Worm (Caenorhabditis elegans) whole organism, late embryonic: ENCODE measurements around the gene F49C12.9.

Experiments
- C08G9.2 ChIP-seq: sonication (generic microtip); optimal IDR thresholded peaks from 2 replicates; lab custom pipeline; 2016; ENCODE audit warnings: mild to moderate bottlenecking, missing genetic modification characterization, moderate library complexity, missing compliant biosample characterization
- C38D4.7 ChIP-seq: fragments of 200-800 bp; sonication (Bioruptor generic); optimal IDR thresholded peaks from 2 replicates; lab custom pipeline; 2018; ENCODE audit warnings: mild to moderate bottlenecking, missing genetic modification characterization, moderate library complexity, missing compliant biosample characterization
- F13H6.1 ChIP-seq: sonication (generic microtip); optimal IDR thresholded peaks from 2 replicates; lab custom pipeline; 2016; ENCODE audit warnings: missing genetic modification characterization, missing compliant biosample characterization
- K02D7.2 ChIP-seq: sonication (generic microtip); optimal IDR thresholded peaks from 2 replicates; lab custom pipeline; 2017; ENCODE audit warnings: mild to moderate bottlenecking, missing genetic modification characterization, missing compliant biosample characterization
- K09A11.1 ChIP-seq: sonication (generic microtip); optimal IDR thresholded peaks from 2 replicates; lab custom pipeline; 2017; ENCODE audit warnings: antibody characterized with exemption, mild to moderate bottlenecking, missing genetic modification characterization, missing compliant biosample characterization; ENCODE audit not compliant: insufficient read depth
- T23F11.4 ChIP-seq: fragments of 200-800 bp; sonication (Bioruptor generic); optimal IDR thresholded peaks from 2 replicates; lab custom pipeline; 2018; ENCODE audit warnings: mild to moderate bottlenecking, missing genetic modification characterization, missing compliant biosample characterization
- Y22D7AL.16 ChIP-seq: sonication (generic microtip); optimal IDR thresholded peaks from 2 replicates; lab custom pipeline; 2016; ENCODE audit warnings: missing genetic modification characterization, missing compliant biosample characterization
- ceh-14 ChIP-seq: sonication (generic microtip); optimal IDR thresholded peaks from 2 replicates; lab custom pipeline; 2016; ENCODE audit warnings: missing genotype, missing genetic modification characterization, missing compliant biosample characterization
- ceh-18 ChIP-seq: sonication (generic microtip); optimal IDR thresholded peaks from 2 replicates; lab custom pipeline; 2016; ENCODE audit warnings: missing genetic modification characterization, missing compliant biosample characterization
- ceh-19 ChIP-seq: fragments of 200-800 bp; sonication (Bioruptor generic); optimal IDR thresholded peaks from 2 replicates; lab custom pipeline; 2018; ENCODE audit warnings: mild to moderate bottlenecking, missing genetic modification characterization, missing compliant biosample characterization
- ceh-2 ChIP-seq: sonication (generic microtip); optimal IDR thresholded peaks from 2 replicates; lab custom pipeline; 2016; ENCODE audit warnings: missing genotype, missing genetic modification characterization, missing compliant biosample characterization
- ceh-22 ChIP-seq: sonication (generic microtip); optimal IDR thresholded peaks from 2 replicates; lab custom pipeline; 2017; ENCODE audit warnings: missing biosample characterization, missing genetic modification characterization
- ceh-24 ChIP-seq: sonication (generic microtip); optimal IDR thresholded peaks from 2 replicates; lab custom pipeline; 2016; ENCODE audit warnings: mild to moderate bottlenecking, missing genetic modification characterization, missing compliant biosample characterization
- ceh-30 ChIP-seq: fragments of 150-350 bp; optimal IDR thresholded peaks from 2 replicates; lab custom pipeline; 2014; ENCODE audit warnings: missing biosample characterization, missing genetic modification characterization
- ceh-31 ChIP-seq: sonication (generic microtip); optimal IDR thresholded peaks from 2 replicates; lab custom pipeline; 2016; ENCODE audit warnings: missing genetic modification characterization, missing compliant biosample characterization
- ceh-34 ChIP-seq: sonication (generic microtip); optimal IDR thresholded peaks from 2 replicates; lab custom pipeline; 2016; ENCODE audit warnings: mild to moderate bottlenecking, missing genetic modification characterization, missing compliant biosample characterization
- ceh-6 ChIP-seq: fragments of 200-800 bp; sonication (Bioruptor generic); optimal IDR thresholded peaks from 2 replicates; lab custom pipeline; 2018; ENCODE audit warnings: mild to moderate bottlenecking, missing genetic modification characterization, missing compliant biosample characterization
- ceh-9 ChIP-seq: sonication (generic microtip); optimal IDR thresholded peaks from 2 replicates; lab custom pipeline; 2016; ENCODE audit warnings: mild to moderate bottlenecking, missing genetic modification characterization, inconsistent platforms, missing compliant biosample characterization
- dmd-4 ChIP-seq: sonication (generic microtip); optimal IDR thresholded peaks from 2 replicates; lab custom pipeline; 2016; ENCODE audit warnings: borderline replicate concordance, missing genetic modification characterization, missing compliant biosample characterization
- elt-2 ChIP-seq: sonication (generic microtip); optimal IDR thresholded peaks from 2 replicates; lab custom pipeline; 2016; ENCODE audit warnings: missing genetic modification reagents, missing genetic modification characterization, missing compliant biosample characterization
- eyg-1 ChIP-seq: sonication (generic microtip); optimal IDR thresholded peaks from 2 replicates; lab custom pipeline; 2016; ENCODE audit warnings: missing genotype, missing genetic modification characterization, missing compliant biosample characterization
- fax-1 ChIP-seq: sonication (generic microtip); optimal IDR thresholded peaks from 2 replicates; lab custom pipeline; 2016; ENCODE audit warnings: missing genotype, missing genetic modification characterization, missing compliant biosample characterization
- fkh-10 ChIP-seq: fragments of 150-350 bp; optimal IDR thresholded peaks from 2 replicates; lab custom pipeline; 2014; ENCODE audit warnings: missing biosample characterization, missing genetic modification reagents, missing genetic modification characterization
- hlh-13 ChIP-seq: fragments of 200-800 bp; sonication (Bioruptor generic); optimal IDR thresholded peaks from 2 replicates; lab custom pipeline; 2018; ENCODE audit warnings: mild to moderate bottlenecking, missing genetic modification characterization, missing compliant biosample characterization
- hlh-30 ChIP-seq: sonication (generic microtip); optimal IDR thresholded peaks from 2 replicates; lab custom pipeline; 2017; ENCODE audit warnings: antibody characterized with exemption, missing genetic modification characterization, missing compliant biosample characterization; ENCODE audit not compliant: insufficient read depth
- hlh-6 ChIP-seq: sonication (generic microtip); optimal IDR thresholded peaks from 2 replicates; lab custom pipeline; 2016; ENCODE audit warnings: missing genotype, missing genetic modification characterization, missing compliant biosample characterization
- hlh-8 ChIP-seq: sonication (generic microtip); optimal IDR thresholded peaks from 2 replicates; lab custom pipeline; 2016; ENCODE audit warnings: missing genotype, missing genetic modification characterization, missing compliant biosample characterization
- lim-6 ChIP-seq: sonication (generic microtip); optimal IDR thresholded peaks from 2 replicates; lab custom pipeline; 2016; ENCODE audit warnings: missing genetic modification characterization, missing compliant biosample characterization
- lin-11 ChIP-seq: fragments of 200-800 bp; sonication (Bioruptor generic); optimal IDR thresholded peaks from 2 replicates; lab custom pipeline; 2018; ENCODE audit warnings: mild to moderate bottlenecking, missing genetic modification characterization, missing compliant biosample characterization
- madf-2 ChIP-seq: sonication (generic microtip); optimal IDR thresholded peaks from 2 replicates; lab custom pipeline; 2017; ENCODE audit warnings: missing genetic modification characterization, missing compliant biosample characterization
- mec-3 ChIP-seq: sonication (generic microtip); optimal IDR thresholded peaks from 2 replicates; lab custom pipeline; 2016; ENCODE audit warnings: borderline replicate concordance, missing genetic modification characterization, missing compliant biosample characterization
- nfya-1 ChIP-seq: sonication (generic microtip); optimal IDR thresholded peaks from 2 replicates; lab custom pipeline; 2017; ENCODE audit warnings: missing genetic modification characterization, mild to moderate bottlenecking, missing compliant biosample characterization, antibody characterized with exemption, moderate library complexity
- npax-4 ChIP-seq: sonication (generic microtip); optimal IDR thresholded peaks from 2 replicates; lab custom pipeline; 2016; ENCODE audit warnings: missing genetic modification characterization, missing compliant biosample characterization
- odd-2 ChIP-seq: sonication (generic microtip); optimal IDR thresholded peaks from 2 replicates; lab custom pipeline; 2017; ENCODE audit warnings: antibody characterized with exemption, mild to moderate bottlenecking, missing genetic modification characterization, missing compliant biosample characterization
- pag-3 ChIP-seq: sonication (generic microtip); optimal IDR thresholded peaks from 2 replicates; lab custom pipeline; 2016; ENCODE audit warnings: missing compliant biosample characterization, missing genetic modification characterization, borderline replicate concordance
- pat-9 ChIP-seq: fragments of 200-800 bp; sonication (Bioruptor generic); optimal IDR thresholded peaks from 2 replicates; lab custom pipeline; 2018; ENCODE audit warnings: mild to moderate bottlenecking, missing genetic modification characterization, moderate library complexity, missing compliant biosample characterization
- pha-2 ChIP-seq: sonication (generic microtip); optimal IDR thresholded peaks from 2 replicates; lab custom pipeline; 2017; ENCODE audit warnings: mild to moderate bottlenecking, missing genetic modification characterization, missing compliant biosample characterization
- ref-2 ChIP-seq: sonication (generic microtip); optimal IDR thresholded peaks from 2 replicates; lab custom pipeline; 2016; ENCODE audit warnings: missing genetic modification characterization, missing compliant biosample characterization
- rnt-1 ChIP-seq: sonication (generic microtip); optimal IDR thresholded peaks from 2 replicates; lab custom pipeline; 2016; ENCODE audit warnings: missing genetic modification characterization, missing compliant biosample characterization
- sdc-2 ChIP-seq: sonication (generic microtip); optimal IDR thresholded peaks from 2 replicates; lab custom pipeline; 2016; ENCODE audit warnings: missing genotype, missing genetic modification characterization, missing compliant biosample characterization
- syd-9 ChIP-seq: sonication (generic microtip); optimal IDR thresholded peaks from 2 replicates; lab custom pipeline; 2016; ENCODE audit warnings: mild to moderate bottlenecking, missing genetic modification characterization, moderate library complexity, missing compliant biosample characterization
- tbx-2 ChIP-seq: sonication (generic microtip); optimal IDR thresholded peaks from 2 replicates; lab custom pipeline; 2016; ENCODE audit warnings: missing genetic modification characterization, missing compliant biosample characterization
- unc-86 ChIP-seq: sonication (generic microtip); optimal IDR thresholded peaks from 2 replicates; lab custom pipeline; 2016; ENCODE audit warnings: missing genetic modification characterization, missing compliant biosample characterization
- ztf-16 ChIP-seq: sonication (generic microtip); optimal IDR thresholded peaks from 2 replicates; lab custom pipeline; 2017; ENCODE audit warnings: missing genetic modification characterization, missing compliant biosample characterization

The F49C12.9 gene

ce11 chrIV:9269796-9270195 lies 46.2 kb downstream of the F49C12.9 start, which contains the start of gene flh-3:
flh-3 (plus strand) TSS chrIV:9270096.
- TF ChIP-seq hlh-6 (tag; lab: Kevin White, UChicago): no peak
- TF ChIP-seq pat-9: no peak
- TF ChIP-seq ceh-18 (tag; lab: Kevin White, UChicago): no peak
- no peak for TF ChIP-seq ref-2
- TF ChIP-seq T23F11.4 (GFP tag; lab: Kevin White, UChicago): no peak
- TF ChIP-seq ceh-30 (tag; lab: Kevin White, UChicago): no peak
- TF ChIP-seq C38D4.7 (GFP tag; lab: Kevin White, UChicago): no peak
- TF ChIP-seq hlh-13 (GFP tag; lab: Kevin White, UChicago): no peak
- TF ChIP-seq ceh-19 (GFP tag; lab: Kevin White, UChicago): no peak

- TF ChIP-seq F13H6.1 (tag; lab: Kevin White, UChicago): no peak
- no peak for TF ChIP-seq C38D4.7 (GFP tag; lab: Kevin White, UChicago)
- TF ChIP-seq ceh-34 (tag; lab: Kevin White, UChicago): peak; percentile 59
- no peak for TF ChIP-seq ceh-19 (GFP tag; lab: Kevin White, UChicago)
- TF ChIP-seq ceh-31 (tag; lab: Kevin White, UChicago): peak; percentile 46
- no peak for TF ChIP-seq ceh-6
- TF ChIP-seq unc-86: no peak
- no peak for TF ChIP-seq ceh-24 (tag; lab: Kevin White, UChicago)
- TF ChIP-seq hlh-13 (GFP tag; lab: Kevin White, UChicago): no peak
- TF ChIP-seq Y22D7AL.16 (tag; lab: Kevin White, UChicago): no peak
- no peak for TF ChIP-seq mec-3 (tag; lab: Kevin White, UChicago)
- TF ChIP-seq T23F11.4 (GFP tag; lab: Kevin White, UChicago): peak; percentile 19
- no peak for TF ChIP-seq fax-1 (tag; lab: Kevin White, UChicago)
- peak; percentile 19 for TF ChIP-seq ceh-2 (tag; lab: Kevin White, UChicago)
- TF ChIP-seq hlh-30 (tag; lab: Kevin White, UChicago): no peak
- TF ChIP-seq ceh-14: no peak
- peak; percentile 34 for TF ChIP-seq elt-2 (tag; lab: Kevin White, UChicago)
- TF ChIP-seq rnt-1 (tag; lab: Kevin White, UChicago): peak; percentile 1
- TF ChIP-seq K02D7.2 (tag; lab: Kevin White, UChicago): no peak
- TF ChIP-seq C08G9.2 (tag; lab: Kevin White, UChicago): peak; percentile 52
- TF ChIP-seq ceh-30 (tag; lab: Kevin White, UChicago): no peak
- peak; percentile 40 for TF ChIP-seq ref-2
- no peak for TF ChIP-seq fkh-10 (GFP tag; lab: Kevin White, UChicago)
- TF ChIP-seq npax-4 (tag; lab: Kevin White, UChicago): no peak
- TF ChIP-seq hlh-8 (tag; lab: Kevin White, UChicago): no peak
- peak; percentile 51 for TF ChIP-seq nfya-1 (tag; lab: Kevin White, UChicago)
- no peak for TF ChIP-seq ztf-16 (tag; lab: Kevin White, UChicago)
- TF ChIP-seq eyg-1 (tag; lab: Kevin White, UChicago): peak; percentile 59
- peak; percentile 68 for TF ChIP-seq tbx-2 (tag; lab: Kevin White, UChicago)
- TF ChIP-seq madf-2 (tag; lab: Kevin White, UChicago): no peak
- TF ChIP-seq sdc-2 (tag; lab: Kevin White, UChicago): peak; percentile 65
- no peak for TF ChIP-seq dmd-4 (tag; lab: Kevin White, UChicago)
- no peak for TF ChIP-seq K09A11.1 (tag; lab: Kevin White, UChicago)
- no peak for TF ChIP-seq lim-6 (tag; lab: Kevin White, UChicago)
- no peak for TF ChIP-seq pag-3 (tag; lab: Kevin White, UChicago)
- TF ChIP-seq hlh-6 (tag; lab: Kevin White, UChicago): peak; percentile 54
- peak; percentile 4 for TF ChIP-seq syd-9 (tag; lab: Kevin White, UChicago)
- no peak for TF ChIP-seq pha-2
- TF ChIP-seq ceh-9: peak; percentile 20
- TF ChIP-seq lin-11 (tag; lab: Kevin White, UChicago): no peak
- no peak for TF ChIP-seq ceh-22 (tag; lab: Kevin White, UChicago)
- TF ChIP-seq odd-2 (tag; lab: Kevin White, UChicago): no peak
Measured at ce11 chrIV:9268916-9269315, 47.1 kb downstream of the F49C12.9 start.
